Fruit fly (Drosophila melanogaster) whole organism, embryonic: ENCODE results near the gene CG31792.
A peak's percentile ranks its signal among the peaks of the same experiment; 100 is the strongest.

Experiments
- B-H2 ChIP-seq: fragments of 200-800 bp; sonication (Bioruptor generic); optimal IDR thresholded peaks from 2 replicates; lab custom pipeline; 2018; ENCODE audit warnings: missing biosample characterization, mild to moderate bottlenecking, missing genetic modification characterization
- CG10267 ChIP-seq: fragments of 200-800 bp; sonication (Bioruptor generic); optimal IDR thresholded peaks from 2 replicates; lab custom pipeline; 2018; ENCODE audit warnings: missing biosample characterization, mild to moderate bottlenecking, missing genetic modification characterization, moderate library complexity
- CG11247 ChIP-seq: fragments of 200-800 bp; sonication (Bioruptor generic); IDR thresholded peaks from 2 replicates; pipeline ENCODE4 v1.3.6; 2022; ENCODE audit warnings: missing biosample characterization, missing genetic modification characterization
- CG11696 ChIP-seq: fragments of 200-800 bp; sonication (Bioruptor generic); IDR thresholded peaks from 2 replicates; pipeline ENCODE4 v1.3.6; 2022; ENCODE audit warnings: missing biosample characterization, missing genetic modification characterization
- CG12299 ChIP-seq: fragments of 200-800 bp; sonication (Bioruptor generic); optimal IDR thresholded peaks from 2 replicates; lab custom pipeline; 2018; ENCODE audit warnings: missing biosample characterization, mild to moderate bottlenecking, missing genetic modification characterization
- CG14014 ChIP-seq: fragments of 200-800 bp; sonication (Bioruptor generic); IDR thresholded peaks from 2 replicates; pipeline ENCODE4 v1.3.6; 2022; ENCODE audit warnings: missing biosample characterization, missing genetic modification characterization
- CG15073 ChIP-seq: fragments of 200-800 bp; sonication (Bioruptor generic); optimal IDR thresholded peaks from 2 replicates; lab custom pipeline; 2016; ENCODE audit warnings: missing biosample characterization, missing genetic modification characterization
- CG1529 ChIP-seq: fragments of 200-800 bp; sonication (Bioruptor generic); optimal IDR thresholded peaks from 3 replicates; lab custom pipeline; 2018; ENCODE audit warnings: missing biosample characterization, missing genetic modification characterization
- CG17186 ChIP-seq: fragments of 200-800 bp; sonication (Bioruptor generic); optimal IDR thresholded peaks from 3 replicates; lab custom pipeline; 2017; ENCODE audit warnings: missing biosample characterization, missing genetic modification reagents, missing genetic modification characterization
- CG17612 ChIP-seq: fragments of 200-800 bp; sonication (Bioruptor generic); IDR thresholded peaks from 2 replicates; pipeline ENCODE4 v1.3.6; 2022; ENCODE audit warnings: missing biosample characterization, missing genetic modification characterization
- CG1792 ChIP-seq: fragments of 200-800 bp; sonication (Bioruptor generic); optimal IDR thresholded peaks from 2 replicates; lab custom pipeline; 2016; ENCODE audit warnings: missing biosample characterization, missing genetic modification characterization
- CG3065 ChIP-seq: fragments of 200-800 bp; sonication (Bioruptor generic); optimal IDR thresholded peaks from 2 replicates; lab custom pipeline; 2016; ENCODE audit warnings: missing biosample characterization, missing genetic modification characterization
- CG42726 ChIP-seq: fragments of 200-800 bp; sonication (Bioruptor generic); IDR thresholded peaks from 2 replicates; pipeline ENCODE4 v1.3.6; 2022; ENCODE audit warnings: missing biosample characterization, missing genetic modification characterization; ENCODE audit not compliant: partially characterized antibody
- CG4424 ChIP-seq: fragments of 200-800 bp; sonication (Bioruptor generic); optimal IDR thresholded peaks from 3 replicates; lab custom pipeline; 2016; ENCODE audit warnings: missing biosample characterization, missing genetic modification characterization
- CG4820 ChIP-seq: fragments of 200-800 bp; sonication (Bioruptor generic); optimal IDR thresholded peaks from 3 replicates; lab custom pipeline; 2016; ENCODE audit warnings: missing biosample characterization, missing genetic modification characterization
- CG4854 ChIP-seq: fragments of 200-800 bp; sonication (Bioruptor generic); optimal IDR thresholded peaks from 2 replicates; lab custom pipeline; 2016; ENCODE audit warnings: missing biosample characterization, missing genetic modification characterization, inconsistent platforms
- CG7556 ChIP-seq: fragments of 200-800 bp; sonication (Bioruptor generic); optimal IDR thresholded peaks from 2 replicates; lab custom pipeline; 2017; ENCODE audit warnings: missing biosample characterization, mild to moderate bottlenecking, missing genetic modification characterization
- CG8281 ChIP-seq: fragments of 200-800 bp; sonication (Bioruptor generic); optimal IDR thresholded peaks from 2 replicates; lab custom pipeline; 2018; ENCODE audit warnings: missing biosample characterization, mild to moderate bottlenecking, missing genetic modification characterization, moderate library complexity
- CG8290 ChIP-seq, 3 experiments: fragments of 200-800 bp; sonication (Bioruptor generic); optimal IDR thresholded peaks; 2 replicates each; lab custom pipeline; 2016 to 2019; ENCODE audit warnings: missing biosample characterization in 3 of 3, missing genetic modification characterization in 3 of 3, mild to moderate bottlenecking in 2 of 3, moderate library complexity in 1 of 3
- CG9437 ChIP-seq: fragments of 200-800 bp; sonication (Bioruptor generic); optimal IDR thresholded peaks from 2 replicates; lab custom pipeline; 2018; ENCODE audit warnings: missing biosample characterization, mild to moderate bottlenecking, missing genetic modification characterization
- Gug ChIP-seq: fragments of 200-800 bp; sonication (Bioruptor generic); IDR thresholded peaks from 4 replicates; pipeline ENCODE4 v1.3.6; 2022; ENCODE audit warnings: missing biosample characterization, missing genetic modification characterization
- Hey ChIP-seq: fragments of 200-800 bp; sonication (Bioruptor generic); optimal IDR thresholded peaks from 3 replicates; lab custom pipeline; 2018; ENCODE audit warnings: missing biosample characterization, mild to moderate bottlenecking, missing genetic modification characterization
- Hr3 ChIP-seq: fragments of 200-800 bp; sonication (Bioruptor generic); optimal IDR thresholded peaks from 3 replicates; lab custom pipeline; 2016; ENCODE audit warnings: missing biosample characterization, missing genetic modification characterization
- Hr51 ChIP-seq, 2 experiments: fragments of 200-800 bp; sonication (Bioruptor generic); optimal IDR thresholded peaks; 2 replicates in 1 of 2; 3 replicates in 1 of 2; lab custom pipeline; 2016 to 2018; ENCODE audit warnings: missing biosample characterization in 2 of 2, missing genetic modification characterization in 2 of 2, mild to moderate bottlenecking in 1 of 2, moderate library complexity in 1 of 2
- Med ChIP-seq: fragments of 200-800 bp; sonication (Bioruptor generic); peaks from one replicate; lab custom pipeline; 2016; ENCODE audit warnings: missing biosample characterization, missing genetic modification characterization, mild to moderate bottlenecking, inconsistent platforms, moderate library complexity
- Nf-YC ChIP-seq: fragments of 200-800 bp; optimal IDR thresholded peaks from 3 replicates; lab custom pipeline; 2019; ENCODE audit warnings: missing biosample characterization, mild to moderate bottlenecking, missing genetic modification characterization, moderate library complexity
- Oaz ChIP-seq: fragments of 200-800 bp; sonication (Bioruptor generic); IDR thresholded peaks from 2 replicates; pipeline ENCODE4 v1.3.6; 2022; ENCODE audit warnings: missing biosample characterization, missing genetic modification characterization
- Rfx ChIP-seq: fragments of 200-800 bp; sonication (Bioruptor generic); IDR thresholded peaks from 2 replicates; pipeline ENCODE4 v1.3.6; 2022; ENCODE audit warnings: missing biosample characterization, missing genetic modification characterization
- Trl ChIP-seq, 3 experiments: fragments of >200 bp in 2 of 3; fragments of 200-800 bp in 1 of 3; sonication (Bioruptor generic) in 1 of 3; optimal IDR thresholded peaks; 2 replicates in 1 of 3; 3 replicates in 2 of 3; lab custom pipeline; 2016 to 2017; ENCODE audit warnings: missing biosample characterization in 1 of 3, missing genetic modification characterization in 1 of 3
- Usf ChIP-seq: fragments of 200-800 bp; sonication (Bioruptor generic); optimal IDR thresholded peaks from 2 replicates; lab custom pipeline; 2017; ENCODE audit warnings: missing genotype, missing biosample characterization, missing genetic modification characterization
- Xbp1 ChIP-seq: fragments of 200-800 bp; sonication (Bioruptor generic); optimal IDR thresholded peaks from 3 replicates; lab custom pipeline; 2016; ENCODE audit warnings: missing biosample characterization, mild to moderate bottlenecking, missing genetic modification characterization
- ash1 ChIP-seq: fragments of 200-800 bp; sonication (Bioruptor generic); optimal IDR thresholded peaks from 2 replicates; lab custom pipeline; 2018; ENCODE audit warnings: missing biosample characterization, mild to moderate bottlenecking, missing genetic modification characterization
- bab2 ChIP-seq: fragments of 200-800 bp; sonication (Bioruptor generic); optimal IDR thresholded peaks from 2 replicates; lab custom pipeline; 2016; ENCODE audit warnings: missing biosample characterization, missing genetic modification characterization
- bbx ChIP-seq: fragments of 200-800 bp; sonication (Bioruptor generic); IDR thresholded peaks from 2 replicates; pipeline ENCODE4 v1.3.6; 2022; ENCODE audit warnings: missing biosample characterization, missing genetic modification characterization; ENCODE audit not compliant: partially characterized antibody
- bcd ChIP-seq: fragments of 200-800 bp; sonication (Bioruptor generic); optimal IDR thresholded peaks from 2 replicates; lab custom pipeline; 2017; ENCODE audit warnings: missing biosample characterization, mild to moderate bottlenecking, missing genetic modification characterization
- bowl ChIP-seq: fragments of 200-800 bp; sonication (Bioruptor generic); IDR thresholded peaks from 2 replicates; pipeline ENCODE4 v1.3.6; 2022; ENCODE audit warnings: missing biosample characterization, missing genetic modification characterization
- br ChIP-seq: fragments of >200 bp; optimal IDR thresholded peaks from 2 replicates; lab custom pipeline; 2017
- ci ChIP-seq: fragments of 200-800 bp; sonication (Bioruptor generic); IDR thresholded peaks from 3 replicates; pipeline ENCODE4 v1.3.6; 2022; ENCODE audit warnings: missing biosample characterization, missing genetic modification characterization
- gce ChIP-seq: fragments of 200-800 bp; sonication (Bioruptor generic); IDR thresholded peaks from 3 replicates; pipeline ENCODE4 v1.3.6; 2022; ENCODE audit warnings: missing biosample characterization, missing genetic modification characterization
- hb ChIP-seq: fragments of 200-800 bp; sonication (Bioruptor generic); IDR thresholded peaks from 3 replicates; pipeline ENCODE4 v1.3.6; 2022; ENCODE audit warnings: missing biosample characterization, missing genetic modification characterization; ENCODE audit not compliant: partially characterized antibody
- hbn ChIP-seq: fragments of 200-800 bp; sonication (Bioruptor generic); IDR thresholded peaks from 2 replicates; pipeline ENCODE4 v1.3.6; 2022; ENCODE audit warnings: missing biosample characterization, missing genetic modification characterization; ENCODE audit not compliant: partially characterized antibody
- inv ChIP-seq: fragments of 200-800 bp; sonication (Bioruptor generic); IDR thresholded peaks from 2 replicates; pipeline ENCODE4 v1.3.6; 2022; ENCODE audit warnings: missing biosample characterization, missing genetic modification characterization; ENCODE audit not compliant: partially characterized antibody
- knrl ChIP-seq: fragments of 200-800 bp; sonication (Bioruptor generic); IDR thresholded peaks from 3 replicates; pipeline ENCODE4 v1.3.6; 2022; ENCODE audit warnings: missing biosample characterization, missing genetic modification characterization; ENCODE audit not compliant: partially characterized antibody
- mam ChIP-seq: fragments of 200-800 bp; sonication (Bioruptor generic); optimal IDR thresholded peaks from 3 replicates; lab custom pipeline; 2016; ENCODE audit warnings: missing biosample characterization, missing genetic modification characterization
- sc ChIP-seq, 3 experiments: fragments of >200 bp in 2 of 3; fragments of 200-800 bp in 1 of 3; sonication (Bioruptor generic) in 1 of 3; optimal IDR thresholded peaks; 2 replicates in 2 of 3; 3 replicates in 1 of 3; lab custom pipeline; 2017; ENCODE audit warnings: mild to moderate bottlenecking in 1 of 3, missing biosample characterization in 1 of 3, missing genetic modification characterization in 1 of 3, missing genetic modification reagents in 1 of 3
- sens-2 ChIP-seq: fragments of 200-800 bp; sonication (Bioruptor generic); IDR thresholded peaks from 2 replicates; pipeline ENCODE4 v1.3.6; 2022; ENCODE audit warnings: missing biosample characterization, missing genetic modification characterization
- slbo ChIP-seq: fragments of 200-800 bp; sonication (Bioruptor generic); IDR thresholded peaks from 2 replicates; pipeline ENCODE4 v1.3.6; 2022; ENCODE audit warnings: missing biosample characterization, missing genetic modification characterization
- unc-4 ChIP-seq: fragments of 200-800 bp; sonication (Bioruptor generic); IDR thresholded peaks from 2 replicates; pipeline ENCODE4 v1.3.6; 2022; ENCODE audit warnings: missing biosample characterization, missing genetic modification characterization; ENCODE audit not compliant: partially characterized antibody

The CG31792 gene

dm6 chr2L:19026491-19027197 is 29.4 kb downstream of the CG31792 start (continued):
- TF ChIP-seq Gug (GFP tag; lab: Robert Waterston, UW) (peak; percentile 9; the same call in 1 of the 4 replicates), knrl (no peak), bbx (GFP tag; lab: Robert Waterston, UW) (no peak), hb (no peak), CG12299 (peak; percentile 44), CG17612 (GFP tag; lab: Robert Waterston, UW) (no peak), CG9437 (GFP tag; lab: Kevin White, UChicago) (peak; percentile 38), Med (GFP tag; lab: Kevin White, UChicago) (peak; percentile 80), bab2 (GFP tag; lab: Kevin White, UChicago) (peak; percentile 27), unc-4 (no peak), CG42726 (GFP tag; lab: Robert Waterston, UW) (no peak), CG14014 (GFP tag; lab: Robert Waterston, UW) (peak; percentile 59), Rfx (GFP tag; lab: Robert Waterston, UW) (0 out of 2 replicates have a peak, but pooled peaks have one; percentile 16), ci (no peak), CG1529 (GFP tag; lab: Kevin White, UChicago) (no peak), CG7556 (GFP tag; lab: Kevin White, UChicago) (peak; percentile 88), gce (GFP tag; lab: Robert Waterston, UW) (no peak), CG4424 (GFP tag; lab: Kevin White, UChicago) (peak; percentile 27), ash1 (GFP tag; lab: Kevin White, UChicago) (peak; percentile 2), br (no peak), hbn (GFP tag; lab: Robert Waterston, UW) (no peak), sens-2 (GFP tag; lab: Robert Waterston, UW) (no peak), Nf-YC (peak; percentile 51), sc (optimal IDR thresholded peaks at IDR 0.05; lab: Kevin White, UChicago) (no peak), sc (GFP tag; optimal IDR thresholded peaks at IDR 0.05; lab: Kevin White, UChicago) (no peak), CG8290 (GFP tag; optimal IDR thresholded peaks at IDR 0.05; lab: Kevin White, UChicago) (no peak), CG8290 (tag; optimal IDR thresholded peaks at IDR 0.05; lab: Kevin White, UChicago) (peak in 1 of 2 experiments; percentile 52), Hr3 (GFP tag; lab: Kevin White, UChicago) (no peak), bowl (GFP tag; lab: Robert Waterston, UW) (no peak), B-H2 (peak; percentile 70), Usf (GFP tag; lab: Kevin White, UChicago) (peak; percentile 6), CG17186 (GFP tag; lab: Kevin White, UChicago) (no peak), inv (GFP tag; lab: Robert Waterston, UW) (no peak), Oaz (no peak), CG15073 (GFP tag; lab: Kevin White, UChicago) (no peak), CG8281 (tag; lab: Kevin White, UChicago) (no peak), slbo (GFP tag; lab: Robert Waterston, UW) (peak; percentile 52; the same call in 1 of the 2 replicates), CG1792 (GFP tag; lab: Kevin White, UChicago) (no peak), CG3065 (GFP tag; lab: Kevin White, UChicago) (no peak), CG11247 (GFP tag; lab: Robert Waterston, UW) (no peak), CG4820 (no peak), CG11696 (GFP tag; lab: Robert Waterston, UW) (peak; percentile 23; the same call in 1 of the 2 replicates), Xbp1 (GFP tag; lab: Kevin White, UChicago) (peak; percentile 35), CG4854 (GFP tag; lab: Kevin White, UChicago) (no peak), Trl (optimal IDR thresholded peaks at IDR 0.05; lab: Kevin White, UChicago) (no peak), Trl (GFP tag; optimal IDR thresholded peaks at IDR 0.05; lab: Kevin White, UChicago) (no peak), mam (GFP tag; lab: Kevin White, UChicago) (peak; percentile 50), CG10267 (tag; lab: Kevin White, UChicago) (peak; percentile 40), bcd (GFP tag; lab: Kevin White, UChicago) (peak; percentile 58), Hr51 (GFP tag; optimal IDR thresholded peaks at IDR 0.05; lab: Kevin White, UChicago) (peak; percentile 8 to 60), Hey (tag; lab: Kevin White, UChicago) (no peak)
